Worm (Caenorhabditis elegans) whole organism, L4/young adult: ENCODE measurements around the gene hlh-3.

Experiments
- W03F9.2 ChIP-seq: fragments of 150-350 bp; optimal IDR thresholded peaks from 2 replicates; lab custom pipeline; 2014; ENCODE audit warnings: missing biosample characterization, missing genetic modification characterization
- dao-5 ChIP-seq: sonication (generic microtip); optimal IDR thresholded peaks from 2 replicates; lab custom pipeline; 2016; ENCODE audit warnings: missing genotype, missing genetic modification characterization, moderate library complexity, missing compliant biosample characterization
- him-1 ChIP-seq: sonication (generic microtip); optimal IDR thresholded peaks from 2 replicates; lab custom pipeline; 2016; ENCODE audit warnings: missing genotype, missing genetic modification reagents, missing genetic modification characterization, missing compliant biosample characterization

The hlh-3 gene

DNA sequence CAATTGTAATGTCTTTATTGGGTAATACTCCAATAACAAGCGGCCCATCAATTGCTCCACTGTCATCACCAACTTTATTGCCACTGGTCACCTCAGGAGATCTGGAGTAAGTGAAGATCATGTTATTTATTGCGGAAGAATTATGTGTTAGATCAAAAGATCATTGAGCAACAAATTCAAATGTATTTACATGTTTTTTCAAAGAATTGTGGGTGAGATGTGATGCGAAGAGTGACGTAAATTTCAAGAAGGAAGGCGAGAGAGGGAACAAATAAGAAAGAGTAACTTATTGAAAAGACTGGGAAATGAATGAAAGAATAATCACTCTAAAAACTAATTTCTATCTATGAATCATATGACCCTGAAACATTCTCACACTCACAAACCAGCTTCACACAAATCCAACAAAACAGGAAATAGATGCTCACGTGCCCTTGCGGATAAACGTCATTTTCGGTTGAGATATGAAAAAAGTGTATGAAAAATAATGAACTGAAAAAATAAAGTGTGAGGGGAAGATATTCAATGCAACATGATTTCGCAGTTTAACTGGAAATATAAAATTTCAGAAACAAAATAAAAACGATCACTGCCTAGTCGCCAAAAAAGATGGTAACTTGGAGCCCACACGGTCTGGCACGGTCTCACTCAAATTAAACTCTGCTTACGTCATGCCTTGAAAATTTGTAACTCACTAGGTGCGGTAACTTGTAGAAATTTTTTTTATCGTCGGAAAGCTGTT, 34.6 kb downstream of the hlh-3 start:
- TF ChIP-seq dao-5 (tag; lab: Kevin White, UChicago) (no peak), him-1 (no peak), W03F9.2 (tag; lab: Kevin White, UChicago) (no peak)

DNA sequence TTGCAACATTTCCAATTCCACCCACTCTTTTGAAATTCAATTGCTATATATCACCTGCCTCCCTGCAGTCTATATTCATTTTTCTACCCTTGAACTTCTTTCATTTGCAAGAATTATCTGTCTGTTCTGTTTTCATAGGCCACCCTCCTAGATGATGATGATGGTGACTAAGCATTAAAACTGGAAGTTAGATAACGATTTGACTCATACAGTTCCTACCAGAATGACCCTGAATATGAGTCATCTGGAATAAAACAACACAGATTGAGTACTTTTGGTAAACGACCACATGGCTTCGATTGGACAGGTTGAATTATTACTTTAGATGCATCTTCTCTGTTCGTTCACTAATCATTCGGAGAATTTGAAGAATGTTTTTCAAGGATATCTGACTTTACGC, 37.9 kb downstream of the hlh-3 start:
- TF ChIP-seq him-1 (no peak), dao-5 (tag; lab: Kevin White, UChicago) (no peak), W03F9.2 (tag; lab: Kevin White, UChicago) (no peak)

DNA sequence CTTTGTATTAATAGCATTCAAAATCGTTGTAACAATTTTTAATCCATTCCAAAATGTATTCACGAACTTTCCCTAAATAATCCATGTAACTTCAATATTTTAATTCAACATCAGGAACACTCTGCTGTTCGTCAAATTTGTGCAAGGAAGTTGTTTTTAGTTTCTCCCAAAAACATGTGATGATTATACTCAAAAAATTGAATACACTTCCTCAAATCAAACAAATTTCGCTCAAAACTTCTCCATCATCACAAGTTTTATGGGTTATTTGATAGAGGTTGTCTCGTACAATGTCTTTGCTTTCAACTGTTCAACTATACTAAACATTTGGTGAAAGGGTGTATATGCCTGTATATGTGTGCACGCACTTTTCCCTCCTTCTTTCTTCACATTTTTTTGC, 38.6 kb downstream of the hlh-3 start:
- TF ChIP-seq dao-5 (tag; lab: Kevin White, UChicago) (no peak), W03F9.2 (tag; lab: Kevin White, UChicago) (no peak), him-1 (no peak)

DNA sequence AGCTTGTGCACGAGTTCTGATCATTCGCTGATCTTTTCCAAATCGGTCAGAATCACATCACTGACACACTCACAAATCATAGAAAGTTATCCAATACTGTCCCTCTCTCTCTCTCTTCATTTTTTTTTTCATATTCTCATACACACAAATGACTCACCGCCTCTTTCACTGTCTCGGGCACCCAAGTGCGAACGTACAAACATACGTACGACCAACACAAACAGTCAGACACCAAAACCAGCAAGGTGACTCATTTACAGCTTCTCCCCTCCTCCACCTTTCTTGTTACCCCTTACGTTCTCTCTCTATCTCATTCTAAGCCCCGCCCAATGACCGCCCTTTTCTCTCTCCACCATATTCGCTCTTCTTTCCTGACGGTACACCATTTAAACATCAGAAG, 40.6 kb downstream of the hlh-3 start:
- no peak for TF ChIP-seq him-1
- no peak for TF ChIP-seq dao-5 (tag; lab: Kevin White, UChicago)
- TF ChIP-seq W03F9.2 (tag; lab: Kevin White, UChicago): no peak

DNA sequence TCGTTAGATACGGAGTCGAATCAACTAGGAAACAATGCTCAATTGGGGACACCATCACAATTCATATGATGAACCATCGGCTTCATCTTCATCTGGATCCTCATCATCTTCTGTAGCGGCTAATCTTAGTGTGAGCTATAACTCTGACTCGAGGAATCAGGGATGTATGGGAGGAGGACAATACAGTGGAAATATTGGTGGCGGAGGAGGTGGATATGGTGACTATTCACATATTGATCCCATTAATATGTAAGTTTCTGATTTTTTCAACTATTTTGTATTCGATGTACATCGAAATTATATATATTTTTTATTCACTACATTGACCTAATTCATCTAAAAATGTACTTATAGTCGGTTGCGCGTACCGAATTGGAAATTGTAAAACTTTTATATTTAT, 41.0 kb downstream of the hlh-3 start:
- TF ChIP-seq him-1: no peak
- no peak for TF ChIP-seq dao-5 (tag; lab: Kevin White, UChicago)
- TF ChIP-seq W03F9.2 (tag; lab: Kevin White, UChicago): no peak

DNA sequence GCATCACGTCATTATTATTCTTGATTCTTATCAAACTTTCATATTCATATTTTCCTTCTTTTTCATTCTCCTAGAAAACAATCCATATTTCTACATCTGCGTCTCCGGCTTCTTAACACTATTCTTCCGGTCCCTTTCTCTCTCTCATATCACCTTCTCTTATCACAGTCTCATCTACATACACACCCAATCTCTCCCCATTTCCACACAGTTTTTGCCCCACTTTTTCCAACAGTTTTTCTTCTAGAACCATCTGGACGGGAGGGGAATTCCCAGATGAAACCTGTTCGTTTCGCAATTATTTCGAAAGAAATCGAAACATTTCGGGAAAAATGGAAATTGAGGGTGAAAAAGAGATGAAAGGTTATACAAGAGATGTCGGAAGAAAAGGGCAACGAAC, 41.7 kb downstream of the hlh-3 start:
- peak; percentile 6 for TF ChIP-seq W03F9.2 (tag; lab: Kevin White, UChicago)
- TF ChIP-seq him-1: no peak

DNA sequence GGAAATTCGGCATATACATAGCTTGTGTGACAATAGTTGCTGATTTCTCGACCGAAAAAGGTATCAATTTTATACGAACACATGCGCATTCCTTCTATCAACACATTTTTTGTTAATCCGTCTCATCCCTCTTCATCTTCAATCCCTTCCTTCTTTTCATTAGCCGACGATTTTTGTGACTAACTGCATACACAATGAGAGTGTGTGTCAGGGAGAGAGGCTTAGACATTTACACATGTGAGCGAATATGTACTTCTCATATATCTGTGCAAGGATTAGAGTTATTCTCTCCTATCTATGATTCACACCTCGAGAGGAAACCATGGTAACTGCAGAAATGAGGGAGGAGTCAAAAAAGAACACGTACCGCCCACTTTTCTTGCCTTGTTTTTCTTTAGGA, 43.9 kb downstream of the hlh-3 start:
- TF ChIP-seq dao-5 (tag; lab: Kevin White, UChicago) (no peak), W03F9.2 (tag; lab: Kevin White, UChicago) (no peak), him-1 (no peak)

DNA sequence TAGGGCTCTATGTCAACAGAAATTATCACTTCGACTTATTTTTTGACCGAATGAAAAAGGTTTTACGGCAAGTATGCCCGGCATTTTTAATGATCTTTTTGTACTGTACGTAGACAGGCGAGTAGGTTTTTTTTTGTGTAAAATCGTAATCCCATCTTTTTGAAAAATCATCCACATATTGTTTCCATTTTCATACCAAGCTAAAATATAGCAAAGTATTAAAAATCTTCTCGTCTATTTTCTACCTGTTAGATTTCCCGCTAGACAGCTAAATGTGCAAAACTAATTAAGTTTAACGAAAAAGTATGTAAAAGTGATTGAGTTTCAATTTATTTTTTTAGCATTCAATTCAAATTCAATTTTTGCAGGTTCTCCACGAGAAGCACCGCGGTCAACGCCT, 45.0 kb downstream of the hlh-3 start, which contains the start of gene C16D2.1:
Gene C16D2.1, plus strand, starts transcription at position 301 of the 400 bp plus-strand sequence.
- TF ChIP-seq him-1 (no peak), dao-5 (tag; lab: Kevin White, UChicago) (no peak), W03F9.2 (tag; lab: Kevin White, UChicago) (no peak)

DNA sequence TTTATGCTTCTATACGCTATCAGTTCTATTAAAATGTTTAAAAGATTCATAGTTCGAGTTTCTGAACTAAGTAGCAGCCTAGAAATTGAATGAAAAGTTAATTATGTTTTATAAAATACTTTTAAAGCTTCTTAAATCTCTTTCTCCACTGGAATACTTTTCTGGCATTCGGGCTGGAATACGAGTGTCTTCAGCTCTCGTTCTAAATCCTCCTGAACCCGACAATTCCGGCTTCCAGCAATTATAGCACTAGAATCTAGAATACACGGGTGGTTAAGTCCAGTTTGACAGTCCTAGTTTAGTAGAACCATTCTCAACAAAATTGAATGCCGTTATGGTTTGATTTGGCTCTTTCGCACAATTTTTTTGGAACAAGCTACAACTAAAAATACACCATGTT, 45.9 kb downstream of the hlh-3 start:
- TF ChIP-seq dao-5 (tag; lab: Kevin White, UChicago) (no peak), him-1 (no peak), W03F9.2 (tag; lab: Kevin White, UChicago) (no peak)

DNA sequence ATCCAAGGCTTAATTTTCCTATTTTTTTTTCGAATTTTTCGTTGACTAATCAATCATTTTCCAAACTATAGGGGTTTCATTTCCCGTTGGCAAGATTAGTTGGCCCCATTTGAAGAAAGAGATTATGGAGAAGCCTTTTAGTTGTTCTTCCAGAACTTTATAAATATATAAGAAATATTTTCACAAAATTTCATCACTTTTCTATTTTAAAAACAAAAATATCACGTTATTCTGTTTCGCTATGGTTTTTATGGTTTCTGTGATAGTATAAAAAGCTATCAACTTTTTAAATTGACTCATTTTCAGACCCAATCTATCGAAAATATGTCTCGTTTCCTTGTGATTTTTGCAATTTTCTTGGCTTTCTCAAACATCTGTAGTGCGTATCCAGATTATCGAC, 49.5 kb downstream of the hlh-3 start, which contains the start of gene nlp-78:
Gene nlp-78, plus strand, starts transcription at position 301 of the 400 bp plus-strand sequence.
- TF ChIP-seq W03F9.2 (tag; lab: Kevin White, UChicago) (no peak), dao-5 (tag; lab: Kevin White, UChicago) (no peak), him-1 (no peak)
